Fruit fly (Drosophila melanogaster) whole organism, embryonic: ENCODE results near the gene RpL35.

Source experiments
- Atf6 ChIP-seq: fragments of 200-800 bp; sonication (Bioruptor generic); IDR thresholded peaks from 2 replicates; pipeline ENCODE4 v1.3.6; 2022; ENCODE audit warnings: missing biosample characterization, missing genetic modification characterization
- Bgb ChIP-seq: fragments of 200-800 bp; sonication (Bioruptor generic); IDR thresholded peaks from 2 replicates; pipeline ENCODE4 v1.3.6; 2022; ENCODE audit warnings: missing biosample characterization, missing genetic modification characterization; ENCODE audit not compliant: partially characterized antibody
- CG10274 ChIP-seq: fragments of 200-800 bp; sonication (Bioruptor generic); optimal IDR thresholded peaks from 3 replicates; lab custom pipeline; 2017; ENCODE audit warnings: missing biosample characterization, mild to moderate bottlenecking, missing genetic modification characterization
- CG11398 ChIP-seq: fragments of 200-800 bp; sonication (Bioruptor generic); optimal IDR thresholded peaks from 2 replicates; lab custom pipeline; 2016; ENCODE audit warnings: missing biosample characterization, missing genetic modification characterization
- CG1233 ChIP-seq: fragments of 200-800 bp; sonication (Bioruptor generic); optimal IDR thresholded peaks from 4 replicates; lab custom pipeline; 2018; ENCODE audit warnings: missing biosample characterization, mild to moderate bottlenecking, missing genetic modification characterization
- CG12659 ChIP-seq: fragments of 200-800 bp; sonication (Bioruptor generic); optimal IDR thresholded peaks from 3 replicates; lab custom pipeline; 2017; ENCODE audit warnings: mild to moderate bottlenecking, missing biosample characterization, missing genetic modification reagents, missing genetic modification characterization
- CG13424 ChIP-seq: fragments of 200-800 bp; sonication (Bioruptor generic); optimal IDR thresholded peaks from 2 replicates; lab custom pipeline; 2019; ENCODE audit warnings: missing biosample characterization, mild to moderate bottlenecking, missing genetic modification characterization, moderate library complexity
- CG14667 ChIP-seq: fragments of 200-800 bp; sonication (Bioruptor generic); IDR thresholded peaks from 2 replicates; pipeline ENCODE4 v1.3.6; 2022; ENCODE audit warnings: missing biosample characterization, missing genetic modification characterization
- CG15696 ChIP-seq: fragments of 200-800 bp; sonication (Bioruptor generic); optimal IDR thresholded peaks from 2 replicates; lab custom pipeline; 2019; ENCODE audit warnings: missing biosample characterization, mild to moderate bottlenecking, missing genetic modification characterization, moderate library complexity
- CG1603 ChIP-seq: fragments of 200-800 bp; sonication (Bioruptor generic); optimal IDR thresholded peaks from 2 replicates; lab custom pipeline; 2019; ENCODE audit warnings: missing biosample characterization, mild to moderate bottlenecking, missing genetic modification characterization, moderate library complexity
- CG17328 ChIP-seq: fragments of 200-800 bp; sonication (Bioruptor generic); IDR thresholded peaks from 2 replicates; pipeline ENCODE4 v1.3.6; 2022; ENCODE audit warnings: missing biosample characterization, missing genetic modification characterization
- CG18262 ChIP-seq: fragments of 200-800 bp; optimal IDR thresholded peaks from 3 replicates; lab custom pipeline; 2019; ENCODE audit warnings: missing biosample characterization, mild to moderate bottlenecking, missing genetic modification characterization, moderate library complexity
- CG34422 ChIP-seq: fragments of 200-800 bp; sonication (Bioruptor generic); IDR thresholded peaks from 3 replicates; pipeline ENCODE4 v1.3.6; 2022; ENCODE audit warnings: missing biosample characterization, missing genetic modification characterization
- CG4730 ChIP-seq: fragments of 200-800 bp; sonication (Bioruptor generic); IDR thresholded peaks from 2 replicates; pipeline ENCODE4 v1.3.6; 2022; ENCODE audit warnings: missing biosample characterization, missing genetic modification characterization
- CG7372 ChIP-seq: fragments of 200-800 bp; sonication (Bioruptor generic); IDR thresholded peaks from 2 replicates; pipeline ENCODE4 v1.3.6; 2022; ENCODE audit warnings: missing biosample characterization, missing genetic modification characterization
- CG7786 ChIP-seq: fragments of 200-800 bp; sonication (Bioruptor generic); optimal IDR thresholded peaks from 2 replicates; lab custom pipeline; 2016; ENCODE audit warnings: missing biosample characterization, missing genetic modification characterization
- Deaf1 ChIP-seq: fragments of 200-800 bp; optimal IDR thresholded peaks from 3 replicates; lab custom pipeline; 2019; ENCODE audit warnings: missing biosample characterization, mild to moderate bottlenecking, missing genetic modification characterization, moderate library complexity
- E2f1 ChIP-seq: fragments of 200-800 bp; sonication (Bioruptor generic); IDR thresholded peaks from 2 replicates; pipeline ENCODE4 v1.3.6; 2022; ENCODE audit warnings: missing biosample characterization, missing genetic modification characterization
- ERR ChIP-seq: fragments of 200-800 bp; sonication (Bioruptor generic); optimal IDR thresholded peaks from 2 replicates; lab custom pipeline; 2016; ENCODE audit warnings: missing biosample characterization, missing genetic modification characterization
- Ets65A ChIP-seq: fragments of 200-800 bp; sonication (Bioruptor generic); peaks from one replicate; lab custom pipeline; 2016; ENCODE audit warnings: missing biosample characterization, missing genetic modification characterization
- Jarid2 ChIP-seq: fragments of 200-800 bp; sonication (Bioruptor generic); optimal IDR thresholded peaks from 3 replicates; lab custom pipeline; 2017; ENCODE audit warnings: mild to moderate bottlenecking, missing biosample characterization, missing genetic modification reagents, missing genetic modification characterization
- Kr ChIP-seq: fragments of 200-800 bp; sonication (Bioruptor generic); optimal IDR thresholded peaks from 2 replicates; lab custom pipeline; 2017; ENCODE audit warnings: missing biosample characterization, mild to moderate bottlenecking, missing genetic modification characterization
- Lhr ChIP-seq: fragments of 200-800 bp; sonication (Bioruptor generic); optimal IDR thresholded peaks from 3 replicates; lab custom pipeline; 2017; ENCODE audit warnings: mild to moderate bottlenecking, missing biosample characterization, missing genetic modification reagents, missing genetic modification characterization
- MBD-R2 ChIP-seq: fragments of 200-800 bp; sonication (Bioruptor generic); IDR thresholded peaks from 2 replicates; pipeline ENCODE4 v1.3.6; 2022; ENCODE audit warnings: missing biosample characterization, missing genetic modification characterization
- Mad ChIP-seq: fragments of 200-800 bp; sonication (Bioruptor generic); optimal IDR thresholded peaks from 2 replicates; lab custom pipeline; 2016; ENCODE audit warnings: missing biosample characterization, missing genetic modification characterization
- Mes4 ChIP-seq: fragments of 200-800 bp; sonication (Bioruptor generic); optimal IDR thresholded peaks from 2 replicates; lab custom pipeline; 2016; ENCODE audit warnings: missing biosample characterization, missing genetic modification characterization
- Nf-YB ChIP-seq: fragments of 200-800 bp; sonication (Bioruptor generic); optimal IDR thresholded peaks from 3 replicates; lab custom pipeline; 2019; ENCODE audit warnings: missing biosample characterization, mild to moderate bottlenecking, missing genetic modification characterization, moderate library complexity
- PHDP ChIP-seq: fragments of 200-800 bp; sonication (Bioruptor generic); optimal IDR thresholded peaks from 3 replicates; lab custom pipeline; 2018; ENCODE audit warnings: missing biosample characterization, mild to moderate bottlenecking, missing genetic modification characterization, moderate library complexity
- Six4 ChIP-seq: fragments of 200-800 bp; sonication (Bioruptor generic); optimal IDR thresholded peaks from 2 replicates; lab custom pipeline; 2016; ENCODE audit warnings: missing biosample characterization, missing genetic modification characterization
- Sox102F ChIP-seq: fragments of 200-800 bp; sonication (Bioruptor generic); optimal IDR thresholded peaks from 2 replicates; lab custom pipeline; 2018; ENCODE audit warnings: missing biosample characterization, mild to moderate bottlenecking, missing genetic modification characterization, moderate library complexity
- abd-A ChIP-seq: fragments of 200-800 bp; sonication (Bioruptor generic); optimal IDR thresholded peaks from 3 replicates; lab custom pipeline; 2019; ENCODE audit warnings: missing biosample characterization, mild to moderate bottlenecking, missing genetic modification characterization, moderate library complexity
- croc ChIP-seq: fragments of 200-800 bp; sonication (Bioruptor generic); conservative IDR thresholded peaks from 3 replicates; pipeline ENCODE4 v1.3.6; 2022; ENCODE audit warnings: missing biosample characterization, missing genetic modification characterization
- dmrt11E ChIP-seq: fragments of 200-800 bp; sonication (Bioruptor generic); optimal IDR thresholded peaks from 3 replicates; lab custom pipeline; 2018; ENCODE audit warnings: missing biosample characterization, mild to moderate bottlenecking, missing genetic modification characterization, moderate library complexity
- jigr1 ChIP-seq: fragments of 200-800 bp; sonication (Bioruptor generic); IDR thresholded peaks from 3 replicates; pipeline ENCODE4 v1.3.6; 2022; ENCODE audit warnings: missing biosample characterization, missing genetic modification characterization
- jing ChIP-seq: fragments of 200-800 bp; sonication (Bioruptor generic); optimal IDR thresholded peaks from 2 replicates; lab custom pipeline; 2018; ENCODE audit warnings: missing biosample characterization, mild to moderate bottlenecking, missing genetic modification characterization
- klu ChIP-seq: fragments of 200-800 bp; sonication (Bioruptor generic); IDR thresholded peaks from 2 replicates; pipeline ENCODE4 v1.3.6; 2022; ENCODE audit warnings: missing biosample characterization, missing genetic modification characterization
- kni ChIP-seq: fragments of 200-800 bp; sonication (Bioruptor generic); optimal IDR thresholded peaks from 3 replicates; lab custom pipeline; 2017; ENCODE audit warnings: mild to moderate bottlenecking, missing biosample characterization, missing genetic modification reagents, missing genetic modification characterization
- lmd ChIP-seq: fragments of 200-800 bp; sonication (Bioruptor generic); IDR thresholded peaks from 2 replicates; pipeline ENCODE4 v1.3.6; 2022; ENCODE audit warnings: missing biosample characterization, missing genetic modification characterization
- maf-S ChIP-seq: fragments of 200-800 bp; sonication (Bioruptor generic); optimal IDR thresholded peaks from 2 replicates; lab custom pipeline; 2016; ENCODE audit warnings: missing biosample characterization, missing genetic modification characterization
- pan ChIP-seq, 4 experiments: fragments of >200 bp in 3 of 4; fragments of 200-800 bp in 1 of 4; sonication (Bioruptor generic) in 1 of 4; optimal IDR thresholded peaks in 3 of 4; IDR thresholded peaks in 1 of 4; 2 replicates each; pipeline versions ENCODE4 v1.3.6 to Lab custom; 2017 to 2022; ENCODE audit warnings: missing biosample characterization in 2 of 4, missing genetic modification characterization in 2 of 4, mixed read lengths in 1 of 4
- phol ChIP-seq: fragments of 200-800 bp; sonication (Bioruptor generic); optimal IDR thresholded peaks from 3 replicates; lab custom pipeline; 2018; ENCODE audit warnings: missing biosample characterization, mild to moderate bottlenecking, missing genetic modification characterization, moderate library complexity
- sc ChIP-seq, 3 experiments: fragments of >200 bp in 2 of 3; fragments of 200-800 bp in 1 of 3; sonication (Bioruptor generic) in 1 of 3; optimal IDR thresholded peaks; 2 replicates in 2 of 3; 3 replicates in 1 of 3; lab custom pipeline; 2017; ENCODE audit warnings: mild to moderate bottlenecking in 1 of 3, missing biosample characterization in 1 of 3, missing genetic modification characterization in 1 of 3, missing genetic modification reagents in 1 of 3
- schlank ChIP-seq: fragments of 200-800 bp; sonication (Bioruptor generic); optimal IDR thresholded peaks from 2 replicates; lab custom pipeline; 2018; ENCODE audit warnings: missing biosample characterization, mild to moderate bottlenecking, missing genetic modification characterization
- sens ChIP-seq: fragments of 200-800 bp; sonication (Bioruptor generic); peaks from one replicate; lab custom pipeline; 2016; ENCODE audit warnings: missing biosample characterization, missing genetic modification characterization
- shn ChIP-seq: fragments of 200-800 bp; sonication (Bioruptor generic); optimal IDR thresholded peaks from 3 replicates; lab custom pipeline; 2016; ENCODE audit warnings: missing biosample characterization, missing genetic modification characterization
- so ChIP-seq: fragments of 200-800 bp; sonication (Bioruptor generic); IDR thresholded peaks from 3 replicates; pipeline ENCODE4 v1.3.6; 2022; ENCODE audit warnings: missing biosample characterization, missing genetic modification characterization
- tll ChIP-seq, 2 experiments: fragments of 200-800 bp in 1 of 2; fragments of >200 bp in 1 of 2; sonication (Bioruptor generic) in 1 of 2; optimal IDR thresholded peaks; 2 replicates each; lab custom pipeline; 2017 to 2019; ENCODE audit warnings: missing biosample characterization in 2 of 2, missing genetic modification characterization in 2 of 2, mild to moderate bottlenecking in 1 of 2, moderate library complexity in 1 of 2

RpL35 gene

dm6 chrX:5679079-5679932 is 7.1 kb downstream of the RpL35 start (continued):
- TF ChIP-seq Lhr (GFP tag; lab: Kevin White, UChicago) (peak; percentile 26), Deaf1 (tag; lab: Kevin White, UChicago) (peak; percentile 26), MBD-R2 (GFP tag; lab: Robert Waterston, UW) (no peak), lmd (0 out of 2 replicates have a peak, but pooled peaks have one; percentile 28), CG17328 (GFP tag; lab: Robert Waterston, UW) (peak; percentile 49; the same call in 1 of the 2 replicates), CG1603 (tag; lab: Kevin White, UChicago) (peak; percentile 58), jing (peak; percentile 35), Ets65A (peak; percentile 8), tll (GFP tag; optimal IDR thresholded peaks at IDR 0.05; lab: Kevin White, UChicago) (no peak), so (GFP tag; lab: Robert Waterston, UW) (no peak), CG34422 (GFP tag; lab: Robert Waterston, UW) (0 out of 3 replicates have a peak, but pooled peaks have one; percentile 30), Bgb (no peak), CG12659 (GFP tag; lab: Kevin White, UChicago) (peak; percentile 38), sc (optimal IDR thresholded peaks at IDR 0.05; lab: Kevin White, UChicago) (no peak), sc (GFP tag; optimal IDR thresholded peaks at IDR 0.05; lab: Kevin White, UChicago) (peak; percentile 40), Six4 (GFP tag; lab: Kevin White, UChicago) (peak; percentile 36), kni (GFP tag; lab: Kevin White, UChicago) (peak; percentile 44), sens (GFP tag; lab: Kevin White, UChicago) (peak; percentile 95), schlank (tag; lab: Kevin White, UChicago) (no peak), Nf-YB (peak; percentile 10), PHDP (tag; lab: Kevin White, UChicago) (peak; percentile 17), maf-S (GFP tag; lab: Kevin White, UChicago) (no peak), CG4730 (GFP tag; lab: Robert Waterston, UW) (0 out of 2 replicates have a peak, but pooled peaks have one; percentile 10), E2f1 (GFP tag; lab: Robert Waterston, UW) (no peak), jigr1 (GFP tag; lab: Robert Waterston, UW) (no peak), abd-A (tag; lab: Kevin White, UChicago) (no peak), shn (GFP tag; lab: Kevin White, UChicago) (peak; percentile 29), Mad (GFP tag; lab: Kevin White, UChicago) (peak; percentile 9), Mes4 (peak; percentile 40), pan (optimal IDR thresholded peaks at IDR 0.05; lab: Kevin White, UChicago) (no peak), pan (GFP tag; optimal IDR thresholded peaks at IDR 0.05 in 1 of 2, IDR thresholded peaks at IDR 0.05 in 1 of 2) (peak in 1 of 2 experiments; percentile 33), CG7372 (GFP tag; lab: Robert Waterston, UW) (0 out of 2 replicates have a peak, but pooled peaks have one; percentile 18), dmrt11E (tag; lab: Kevin White, UChicago) (peak; percentile 81), CG14667 (no peak), CG7786 (GFP tag; lab: Kevin White, UChicago) (peak; percentile 4), CG1233 (GFP tag; lab: Kevin White, UChicago) (peak; percentile 10), CG13424 (tag; lab: Kevin White, UChicago) (peak; percentile 38), CG18262 (peak; percentile 73), klu (GFP tag; lab: Robert Waterston, UW) (no peak), CG10274 (no peak), ERR (no peak), croc (peak; percentile 41; the same call in 1 of the 3 replicates), CG11398 (GFP tag; lab: Kevin White, UChicago) (peak; percentile 47), Atf6 (GFP tag; lab: Robert Waterston, UW) (no peak), Kr (GFP tag; lab: Kevin White, UChicago) (no peak), phol (peak; percentile 72), CG15696 (tag; lab: Kevin White, UChicago) (peak; percentile 41), Sox102F (GFP tag; lab: Kevin White, UChicago) (peak; percentile 57), Jarid2 (peak; percentile 6)
